Worm (Caenorhabditis elegans) whole organism, L1 larva: ENCODE data around the gene lrpc-1.

Experiments used
- F16B12.6 ChIP-seq: fragments of 150-350 bp; optimal IDR thresholded peaks from 2 replicates; lab custom pipeline; 2014; ENCODE audit warnings: missing biosample characterization, missing genetic modification characterization
- ceh-82 ChIP-seq, 3 experiments: fragments of 150-350 bp in 1 of 3; sonication (generic microtip) in 2 of 3; optimal IDR thresholded peaks; 2 replicates each; lab custom pipeline; 2014 to 2017; ENCODE audit warnings: missing biosample characterization in 3 of 3, missing genetic modification characterization in 3 of 3
- ceh-88 ChIP-seq: fragments of 200-800 bp; sonication (Bioruptor generic); IDR thresholded peaks from 2 replicates; pipeline ENCODE4 v1.3.6; 2022; ENCODE audit warnings: missing genetic modification characterization, missing compliant biosample characterization
- dpl-1 ChIP-seq, 3 experiments: fragments of 150-350 bp in 2 of 3; sonication (generic microtip) in 1 of 3; optimal IDR thresholded peaks; 2 replicates each; lab custom pipeline; 2014 to 2017; ENCODE audit warnings: missing biosample characterization in 3 of 3, missing genetic modification characterization in 3 of 3, missing genetic modification reagents in 3 of 3
- dsc-1 ChIP-seq: sonication (generic microtip); optimal IDR thresholded peaks from 2 replicates; lab custom pipeline; 2016; ENCODE audit warnings: mild to moderate bottlenecking, missing genetic modification characterization, missing compliant biosample characterization
- efl-1 ChIP-seq, 4 experiments: fragments of 150-350 bp; optimal IDR thresholded peaks in 3 of 4; peaks in 1 of 4; 1 replicate in 1 of 4; 2 replicates in 3 of 4; lab custom pipeline; 2014; ENCODE audit warnings: missing biosample characterization in 2 of 4, missing genetic modification characterization in 2 of 4, missing genetic modification reagents in 2 of 4
- egl-13 ChIP-seq: sonication (generic microtip); optimal IDR thresholded peaks from 2 replicates; lab custom pipeline; 2016; ENCODE audit warnings: missing genotype, missing genetic modification reagents, missing genetic modification characterization, missing compliant biosample characterization
- egl-27 ChIP-seq, 2 experiments: fragments of 150-350 bp in 1 of 2; sonication (generic microtip); optimal IDR thresholded peaks; 3 replicates each; lab custom pipeline; 2017 to 2018; ENCODE audit warnings: missing biosample characterization in 2 of 2, missing genetic modification characterization in 2 of 2, missing genetic modification reagents in 2 of 2
- elt-2 ChIP-seq: sonication (generic microtip); optimal IDR thresholded peaks from 2 replicates; lab custom pipeline; 2016; ENCODE audit warnings: missing genetic modification characterization, mild to moderate bottlenecking, inconsistent platforms, missing compliant biosample characterization, missing genetic modification reagents
- elt-3 ChIP-seq, 6 experiments: fragments of 150-350 bp in 1 of 6; sonication (generic microtip); optimal IDR thresholded peaks; 2 replicates each; lab custom pipeline; 2017 to 2018; ENCODE audit warnings: missing biosample characterization in 6 of 6, missing genetic modification characterization in 6 of 6, inconsistent platforms in 1 of 6
- grh-1 ChIP-seq: fragments of 200-800 bp; sonication (Bioruptor generic); IDR thresholded peaks from 2 replicates; pipeline ENCODE4 v1.3.6; 2022; ENCODE audit warnings: missing genetic modification reagents, missing genetic modification characterization, missing compliant biosample characterization
- hpl-2 ChIP-seq: fragments of 150-350 bp; optimal IDR thresholded peaks from 2 replicates; lab custom pipeline; 2014; ENCODE audit warnings: missing biosample characterization, missing genetic modification reagents, missing genetic modification characterization
- irx-1 ChIP-seq: sonication (generic microtip); optimal IDR thresholded peaks from 2 replicates; lab custom pipeline; 2016; ENCODE audit warnings: missing genetic modification characterization, missing compliant biosample characterization
- isw-1 ChIP-seq: fragments of 200-800 bp; sonication (Bioruptor generic); IDR thresholded peaks from 2 replicates; pipeline ENCODE4 v1.3.6; 2022; ENCODE audit warnings: missing genetic modification characterization, missing compliant biosample characterization
- jun-1 ChIP-seq: fragments of 150-350 bp; optimal IDR thresholded peaks from 2 replicates; lab custom pipeline; 2014; ENCODE audit warnings: missing biosample characterization, missing genetic modification reagents, missing genetic modification characterization
- lin-14 ChIP-seq: fragments of 200-800 bp; sonication (Bioruptor generic); optimal IDR thresholded peaks from 2 replicates; lab custom pipeline; 2018; ENCODE audit warnings: mild to moderate bottlenecking, missing genetic modification characterization, moderate library complexity, missing compliant biosample characterization
- lin-35 ChIP-seq, 2 experiments: fragments of 150-350 bp; optimal IDR thresholded peaks; 2 replicates each; lab custom pipeline; 2014; ENCODE audit warnings: missing biosample characterization in 2 of 2, missing genetic modification characterization in 2 of 2, missing genetic modification reagents in 2 of 2
- lin-39 ChIP-seq: fragments of 150-350 bp; optimal IDR thresholded peaks from 2 replicates; lab custom pipeline; 2014; ENCODE audit warnings: missing biosample characterization, missing genetic modification reagents, missing genetic modification characterization
- lsy-2 ChIP-seq, 2 experiments: fragments of 150-350 bp; optimal IDR thresholded peaks; 2 replicates each; lab custom pipeline; 2014; ENCODE audit warnings: missing biosample characterization in 2 of 2, missing genetic modification characterization in 2 of 2
- mdl-1 ChIP-seq, 2 experiments: fragments of 150-350 bp; optimal IDR thresholded peaks; 2 replicates each; lab custom pipeline; 2014 to 2017; ENCODE audit warnings: missing biosample characterization in 2 of 2, missing genetic modification characterization in 2 of 2, inconsistent platforms in 1 of 2
- mef-2 ChIP-seq: fragments of 150-350 bp; optimal IDR thresholded peaks from 2 replicates; lab custom pipeline; 2014; ENCODE audit warnings: missing biosample characterization, missing genetic modification characterization
- nhr-11 ChIP-seq: fragments of 150-350 bp; optimal IDR thresholded peaks from 2 replicates; lab custom pipeline; 2014; ENCODE audit warnings: missing biosample characterization, missing genetic modification characterization
- nhr-20 ChIP-seq: sonication (generic microtip); optimal IDR thresholded peaks from 2 replicates; lab custom pipeline; 2016; ENCODE audit warnings: mild to moderate bottlenecking, missing genetic modification characterization, missing compliant biosample characterization
- nhr-47 ChIP-seq: sonication (generic microtip); optimal IDR thresholded peaks from 2 replicates; lab custom pipeline; 2016; ENCODE audit warnings: mild to moderate bottlenecking, missing genetic modification characterization, moderate library complexity, missing compliant biosample characterization
- nhr-71 ChIP-seq: sonication (generic microtip); optimal IDR thresholded peaks from 2 replicates; lab custom pipeline; 2016; ENCODE audit warnings: mild to moderate bottlenecking, missing genetic modification characterization, moderate library complexity, missing compliant biosample characterization
- nhr-77 ChIP-seq: fragments of 150-350 bp; optimal IDR thresholded peaks from 2 replicates; lab custom pipeline; 2014; ENCODE audit warnings: missing biosample characterization, missing genetic modification characterization
- nhr-84 ChIP-seq: sonication (generic microtip); optimal IDR thresholded peaks from 2 replicates; lab custom pipeline; 2017; ENCODE audit warnings: missing biosample characterization, missing genetic modification characterization
- nhr-90 ChIP-seq: sonication (generic microtip); optimal IDR thresholded peaks from 2 replicates; lab custom pipeline; 2016; ENCODE audit warnings: mild to moderate bottlenecking, missing genetic modification characterization, missing compliant biosample characterization; ENCODE audit not compliant: poor library complexity
- pax-3 ChIP-seq: fragments of 200-800 bp; sonication (Bioruptor generic); optimal IDR thresholded peaks from 2 replicates; lab custom pipeline; 2018; ENCODE audit warnings: mild to moderate bottlenecking, missing genetic modification characterization, moderate library complexity, missing compliant biosample characterization
- pqm-1 ChIP-seq: sonication (generic microtip); optimal IDR thresholded peaks from 3 replicates; lab custom pipeline; 2017; ENCODE audit warnings: missing biosample characterization, missing genetic modification characterization
- rnt-1 ChIP-seq: sonication (generic microtip); optimal IDR thresholded peaks from 2 replicates; lab custom pipeline; 2016; ENCODE audit warnings: mild to moderate bottlenecking, missing genetic modification characterization, moderate library complexity, missing compliant biosample characterization
- skn-1 ChIP-seq: fragments of 150-350 bp; optimal IDR thresholded peaks from 2 replicates; lab custom pipeline; 2014; ENCODE audit warnings: missing biosample characterization, missing genetic modification characterization
- snpc-4 ChIP-seq: fragments of 150-350 bp; optimal IDR thresholded peaks from 2 replicates; lab custom pipeline; 2014; ENCODE audit warnings: missing biosample characterization, missing genetic modification characterization
- sptf-1 ChIP-seq: fragments of 150-350 bp; optimal IDR thresholded peaks from 2 replicates; lab custom pipeline; 2014; ENCODE audit warnings: missing biosample characterization, missing genetic modification characterization
- sup-37 ChIP-seq: fragments of 200-800 bp; sonication (Bioruptor generic); optimal IDR thresholded peaks from 2 replicates; lab custom pipeline; 2018; ENCODE audit warnings: mild to moderate bottlenecking, missing genetic modification characterization, missing compliant biosample characterization
- swsn-7 ChIP-seq: sonication (generic microtip); optimal IDR thresholded peaks from 2 replicates; lab custom pipeline; 2016; ENCODE audit warnings: missing genetic modification characterization, missing compliant biosample characterization
- tbx-2 ChIP-seq: sonication (generic microtip); optimal IDR thresholded peaks from 2 replicates; lab custom pipeline; 2016; ENCODE audit warnings: missing genetic modification characterization, missing compliant biosample characterization
- unc-130 ChIP-seq: fragments of 150-350 bp; optimal IDR thresholded peaks from 2 replicates; lab custom pipeline; 2017; ENCODE audit warnings: missing biosample characterization, missing genetic modification characterization, inconsistent platforms
- unc-62 ChIP-seq: fragments of 150-350 bp; optimal IDR thresholded peaks from 2 replicates; lab custom pipeline; 2014; ENCODE audit warnings: missing biosample characterization, missing genetic modification reagents, missing genetic modification characterization
- xbp-1 ChIP-seq: sonication (generic microtip); optimal IDR thresholded peaks from 2 replicates; lab custom pipeline; 2016; ENCODE audit warnings: missing genetic modification characterization, missing compliant biosample characterization
- zip-4 ChIP-seq: fragments of 200-800 bp; sonication (Bioruptor generic); optimal IDR thresholded peaks from 2 replicates; lab custom pipeline; 2018; ENCODE audit warnings: mild to moderate bottlenecking, missing genetic modification characterization, moderate library complexity, missing compliant biosample characterization
- ztf-11 ChIP-seq, 2 experiments: sonication (generic microtip); optimal IDR thresholded peaks; 2 replicates each; lab custom pipeline; 2016 to 2017; ENCODE audit warnings: missing genetic modification characterization in 2 of 2, missing biosample characterization in 1 of 2, missing compliant biosample characterization in 1 of 2

The lrpc-1 gene

DNA sequence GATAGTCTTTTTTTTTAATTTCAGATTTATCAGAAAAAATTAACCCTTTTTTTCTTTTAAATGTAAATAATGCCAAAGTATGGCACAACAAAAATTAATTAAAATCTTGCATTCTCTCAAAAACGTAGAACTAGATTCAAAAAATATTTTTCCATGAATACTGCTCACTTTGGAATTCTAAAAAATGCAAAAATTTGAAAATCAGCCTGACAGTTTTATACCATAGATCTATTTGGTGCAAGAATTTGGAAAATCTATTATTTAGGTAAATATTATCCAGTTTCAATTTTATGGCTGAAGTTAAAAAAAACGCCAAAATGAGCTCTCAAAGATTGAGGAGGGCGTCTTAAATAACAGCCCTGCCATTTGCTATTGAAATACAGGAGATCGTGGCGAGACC, 33.3 kb downstream of the lrpc-1 start:
- TF ChIP-seq grh-1 (GFP tag; lab: Robert Waterston, UW) = no peak
- TF ChIP-seq efl-1 (optimal IDR thresholded peaks at IDR 0.05; lab: Kevin White, UChicago) = no peak
- TF ChIP-seq efl-1 (GFP tag; optimal IDR thresholded peaks at IDR 0.05 in 1 of 2; lab: Kevin White, UChicago) = peak in 1 of 2 experiments; percentile 32

DNA sequence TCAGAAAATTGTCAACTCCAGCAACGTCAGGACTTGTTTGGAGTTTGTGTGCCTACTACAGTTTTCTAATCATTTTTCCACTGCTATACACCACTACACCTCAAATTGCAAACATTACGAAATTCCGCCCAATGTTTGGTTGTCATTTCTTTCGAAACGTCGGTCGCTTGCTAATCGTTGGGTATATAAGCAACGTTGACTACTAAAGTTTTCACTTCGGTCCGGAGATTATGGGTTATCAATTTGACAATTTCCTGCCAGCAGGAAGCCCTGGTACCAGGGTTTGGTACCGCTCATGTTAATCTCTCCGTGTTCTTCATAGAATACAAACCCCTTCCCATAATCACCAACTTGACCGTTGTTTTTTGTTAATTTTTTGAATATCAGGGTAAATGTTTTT, 37.0 kb downstream of the lrpc-1 start:
- TF ChIP-seq pqm-1 (tag; lab: Kevin White, UChicago) (peak; percentile 63), nhr-77 (tag; lab: Kevin White, UChicago) (peak; percentile 53), ztf-11 (tag; optimal IDR thresholded peaks at IDR 0.05; lab: Kevin White, UChicago) (no peak), nhr-20 (peak; percentile 53), hpl-2 (GFP tag; lab: Kevin White, UChicago) (peak; percentile 54), pax-3 (tag; lab: Kevin White, UChicago) (no peak), zip-4 (GFP tag; lab: Kevin White, UChicago) (peak; percentile 49), lin-14 (GFP tag; lab: Kevin White, UChicago) (peak; percentile 12), dpl-1 (GFP tag; optimal IDR thresholded peaks at IDR 0.05; lab: Kevin White, UChicago) (peak in 1 of 3 experiments; percentile 35), rnt-1 (tag; lab: Kevin White, UChicago) (peak; percentile 14), efl-1 (optimal IDR thresholded peaks at IDR 0.05; lab: Kevin White, UChicago) (peak; percentile 20 to 26), efl-1 (GFP tag; optimal IDR thresholded peaks at IDR 0.05 in 1 of 2; lab: Kevin White, UChicago) (peak in 1 of 2 experiments; percentile 50), nhr-11 (tag; lab: Kevin White, UChicago) (no peak), ceh-88 (GFP tag; lab: Robert Waterston, UW) (no peak), sptf-1 (no peak), lsy-2 (tag; optimal IDR thresholded peaks at IDR 0.05; lab: Kevin White, UChicago) (peak in 1 of 2 experiments; percentile 36), unc-62 (GFP tag; lab: Kevin White, UChicago) (no peak), egl-13 (no peak), nhr-47 (tag; lab: Kevin White, UChicago) (peak; percentile 50), swsn-7 (peak; percentile 7), elt-2 (tag; lab: Kevin White, UChicago) (peak; percentile 87), lin-35 (GFP tag; optimal IDR thresholded peaks at IDR 0.05; lab: Kevin White, UChicago) (peak in 1 of 2 experiments; percentile 67), lin-39 (no peak), skn-1 (peak; percentile 82), tbx-2 (tag; lab: Kevin White, UChicago) (peak; percentile 20), mef-2 (tag; lab: Kevin White, UChicago) (no peak), egl-27 (tag; optimal IDR thresholded peaks at IDR 0.05; lab: Kevin White, UChicago) (no peak), nhr-90 (tag; lab: Kevin White, UChicago) (peak; percentile 55), irx-1 (no peak), mdl-1 (tag; optimal IDR thresholded peaks at IDR 0.05; lab: Kevin White, UChicago) (peak in 1 of 2 experiments; percentile 30), isw-1 (GFP tag; lab: Robert Waterston, UW) (no peak), elt-3 (tag; optimal IDR thresholded peaks at IDR 0.05; lab: Kevin White, UChicago) (no peak), jun-1 (tag; lab: Kevin White, UChicago) (peak; percentile 41), F16B12.6 (tag; lab: Kevin White, UChicago) (no peak), ceh-82 (tag; optimal IDR thresholded peaks at IDR 0.05; lab: Kevin White, UChicago) (peak in 1 of 3 experiments; percentile 39), nhr-71 (peak; percentile 40), nhr-84 (no peak), sup-37 (GFP tag; lab: Kevin White, UChicago) (no peak), xbp-1 (tag; lab: Kevin White, UChicago) (peak; percentile 26), snpc-4 (tag; lab: Kevin White, UChicago) (peak; percentile 97), unc-130 (no peak), dsc-1 (tag; lab: Kevin White, UChicago) (no peak)
